Fruit fly (Drosophila melanogaster) whole organism, embryonic: ENCODE results near the gene CG7943.
A peak's percentile ranks its signal among the peaks of the same experiment; 100 is the strongest.

Experiments used
- Asciz ChIP-seq: fragments of 200-800 bp; sonication (Bioruptor generic); optimal IDR thresholded peaks from 2 replicates; lab custom pipeline; 2017; ENCODE audit warnings: missing biosample characterization, mild to moderate bottlenecking, missing genetic modification characterization, missing genetic modification reagents
- Atf6 ChIP-seq: fragments of 200-800 bp; sonication (Bioruptor generic); IDR thresholded peaks from 2 replicates; pipeline ENCODE4 v1.3.6; 2022; ENCODE audit warnings: missing biosample characterization, missing genetic modification characterization
- CG12104 ChIP-seq: fragments of 200-800 bp; sonication (Bioruptor generic); optimal IDR thresholded peaks from 3 replicates; lab custom pipeline; 2016; ENCODE audit warnings: missing biosample characterization, missing genetic modification characterization
- CG14441 ChIP-seq: fragments of 200-800 bp; sonication (Bioruptor generic); IDR thresholded peaks from 2 replicates; pipeline ENCODE4 v1.3.6; 2022; ENCODE audit warnings: missing biosample characterization, missing genetic modification characterization
- CG15073 ChIP-seq: fragments of 200-800 bp; sonication (Bioruptor generic); optimal IDR thresholded peaks from 2 replicates; lab custom pipeline; 2016; ENCODE audit warnings: missing biosample characterization, missing genetic modification characterization
- CG15601 ChIP-seq: fragments of 200-800 bp; sonication (Bioruptor generic); optimal IDR thresholded peaks from 3 replicates; lab custom pipeline; 2019; ENCODE audit warnings: missing biosample characterization, mild to moderate bottlenecking, missing genetic modification characterization, moderate library complexity
- CG1602 ChIP-seq: fragments of 200-800 bp; sonication (Bioruptor generic); optimal IDR thresholded peaks from 3 replicates; lab custom pipeline; 2016; ENCODE audit warnings: missing biosample characterization, missing genetic modification characterization
- CG17568 ChIP-seq: fragments of 200-800 bp; sonication (Bioruptor generic); optimal IDR thresholded peaks from 2 replicates; lab custom pipeline; 2018; ENCODE audit warnings: missing biosample characterization, mild to moderate bottlenecking, missing genetic modification characterization, moderate library complexity
- CG17829 ChIP-seq: fragments of 200-800 bp; optimal IDR thresholded peaks from 2 replicates; lab custom pipeline; 2019; ENCODE audit warnings: missing biosample characterization, mild to moderate bottlenecking, missing genetic modification characterization, moderate library complexity
- CG1832 ChIP-seq: fragments of 200-800 bp; sonication (Bioruptor generic); optimal IDR thresholded peaks from 2 replicates; lab custom pipeline; 2017; ENCODE audit warnings: missing biosample characterization, mild to moderate bottlenecking, missing genetic modification characterization, inconsistent platforms
- CG2129 ChIP-seq: fragments of 200-800 bp; sonication (Bioruptor generic); IDR thresholded peaks from 2 replicates; pipeline ENCODE4 v1.3.6; 2022; ENCODE audit warnings: missing biosample characterization, missing genetic modification characterization; ENCODE audit not compliant: partially characterized antibody
- CG30020 ChIP-seq: fragments of 200-800 bp; optimal IDR thresholded peaks from 2 replicates; lab custom pipeline; 2019; ENCODE audit warnings: missing biosample characterization, mild to moderate bottlenecking, missing genetic modification characterization, moderate library complexity
- CG30431 ChIP-seq: fragments of 200-800 bp; sonication (Bioruptor generic); optimal IDR thresholded peaks from 2 replicates; lab custom pipeline; 2017; ENCODE audit warnings: missing biosample characterization, missing genetic modification characterization
- CG31441 ChIP-seq: fragments of 200-800 bp; sonication (Bioruptor generic); IDR thresholded peaks from 2 replicates; pipeline ENCODE4 v1.3.6; 2022; ENCODE audit warnings: missing biosample characterization, missing genetic modification characterization
- CG42726 ChIP-seq: fragments of 200-800 bp; sonication (Bioruptor generic); IDR thresholded peaks from 2 replicates; pipeline ENCODE4 v1.3.6; 2022; ENCODE audit warnings: missing biosample characterization, missing genetic modification characterization; ENCODE audit not compliant: partially characterized antibody
- CG6765 ChIP-seq: fragments of 200-800 bp; sonication (Bioruptor generic); optimal IDR thresholded peaks from 3 replicates; lab custom pipeline; 2017; ENCODE audit warnings: missing biosample characterization, mild to moderate bottlenecking, missing genetic modification characterization
- CG8290 ChIP-seq, 3 experiments: fragments of 200-800 bp; sonication (Bioruptor generic); optimal IDR thresholded peaks; 2 replicates each; lab custom pipeline; 2016 to 2019; ENCODE audit warnings: missing biosample characterization in 3 of 3, missing genetic modification characterization in 3 of 3, mild to moderate bottlenecking in 2 of 3, moderate library complexity in 1 of 3
- CG9727 ChIP-seq: fragments of 200-800 bp; sonication (Bioruptor generic); optimal IDR thresholded peaks from 3 replicates; lab custom pipeline; 2017; ENCODE audit warnings: missing biosample characterization, mild to moderate bottlenecking, missing genetic modification characterization
- D19B ChIP-seq: fragments of 200-800 bp; sonication (Bioruptor generic); optimal IDR thresholded peaks from 2 replicates; lab custom pipeline; 2017; ENCODE audit warnings: missing biosample characterization, mild to moderate bottlenecking, missing genetic modification characterization
- Dref ChIP-seq: fragments of 200-800 bp; sonication (Bioruptor generic); IDR thresholded peaks from 2 replicates; pipeline ENCODE4 v1.3.6; 2022; ENCODE audit warnings: missing biosample characterization, missing genetic modification characterization
- Elba2 ChIP-seq: fragments of 200-800 bp; sonication (Bioruptor generic); optimal IDR thresholded peaks from 3 replicates; lab custom pipeline; 2016; ENCODE audit warnings: missing biosample characterization, missing genetic modification characterization
- Ets65A ChIP-seq: fragments of 200-800 bp; sonication (Bioruptor generic); peaks from one replicate; lab custom pipeline; 2016; ENCODE audit warnings: missing biosample characterization, missing genetic modification characterization
- Ets97D ChIP-seq: fragments of 200-800 bp; sonication (Bioruptor generic); optimal IDR thresholded peaks from 3 replicates; lab custom pipeline; 2016; ENCODE audit warnings: missing biosample characterization, missing genetic modification characterization
- Fer3 ChIP-seq: fragments of 200-800 bp; sonication (Bioruptor generic); optimal IDR thresholded peaks from 2 replicates; lab custom pipeline; 2018; ENCODE audit warnings: missing biosample characterization, mild to moderate bottlenecking, missing genetic modification characterization, moderate library complexity
- H15 ChIP-seq: fragments of 200-800 bp; sonication (Bioruptor generic); IDR thresholded peaks from 3 replicates; pipeline ENCODE4 v1.3.6; 2022; ENCODE audit warnings: missing biosample characterization, missing genetic modification characterization
- H2.0 ChIP-seq: fragments of 200-800 bp; sonication (Bioruptor generic); IDR thresholded peaks from 2 replicates; pipeline ENCODE4 v1.3.6; 2022; ENCODE audit warnings: missing biosample characterization, missing genetic modification characterization
- Kr ChIP-seq: fragments of 200-800 bp; sonication (Bioruptor generic); optimal IDR thresholded peaks from 2 replicates; lab custom pipeline; 2017; ENCODE audit warnings: missing biosample characterization, mild to moderate bottlenecking, missing genetic modification characterization
- Lim3 ChIP-seq: fragments of 200-800 bp; sonication (Bioruptor generic); IDR thresholded peaks from 2 replicates; pipeline ENCODE4 v1.3.6; 2022; ENCODE audit warnings: missing biosample characterization, missing genetic modification characterization
- Mrtf ChIP-seq: fragments of 200-800 bp; sonication (Bioruptor generic); IDR thresholded peaks from 3 replicates; pipeline ENCODE4 v1.3.6; 2022; ENCODE audit warnings: missing biosample characterization, missing genetic modification characterization
- Opbp ChIP-seq: fragments of 200-800 bp; sonication (Bioruptor generic); IDR thresholded peaks from 3 replicates; pipeline ENCODE4 v1.3.6; 2022; ENCODE audit warnings: missing biosample characterization, missing genetic modification characterization; ENCODE audit not compliant: partially characterized antibody
- PHDP ChIP-seq: fragments of 200-800 bp; sonication (Bioruptor generic); optimal IDR thresholded peaks from 3 replicates; lab custom pipeline; 2018; ENCODE audit warnings: missing biosample characterization, mild to moderate bottlenecking, missing genetic modification characterization, moderate library complexity
- Six4 ChIP-seq: fragments of 200-800 bp; sonication (Bioruptor generic); optimal IDR thresholded peaks from 2 replicates; lab custom pipeline; 2016; ENCODE audit warnings: missing biosample characterization, missing genetic modification characterization
- ap ChIP-seq: fragments of 200-800 bp; sonication (Bioruptor generic); IDR thresholded peaks from 2 replicates; pipeline ENCODE4 v1.3.6; 2022; ENCODE audit warnings: missing biosample characterization, missing genetic modification characterization
- ara ChIP-seq: fragments of 200-800 bp; sonication (Bioruptor generic); IDR thresholded peaks from 2 replicates; pipeline ENCODE4 v1.3.6; 2022; ENCODE audit warnings: missing biosample characterization, missing genetic modification characterization
- bbx ChIP-seq: fragments of 200-800 bp; sonication (Bioruptor generic); IDR thresholded peaks from 2 replicates; pipeline ENCODE4 v1.3.6; 2022; ENCODE audit warnings: missing biosample characterization, missing genetic modification characterization; ENCODE audit not compliant: partially characterized antibody
- bigmax ChIP-seq: fragments of 200-800 bp; sonication (Bioruptor generic); optimal IDR thresholded peaks from 2 replicates; lab custom pipeline; 2018; ENCODE audit warnings: missing biosample characterization, mild to moderate bottlenecking, missing genetic modification characterization
- cwo ChIP-seq: fragments of 200-800 bp; sonication (Bioruptor generic); optimal IDR thresholded peaks from 3 replicates; lab custom pipeline; 2017; ENCODE audit warnings: missing biosample characterization, missing genetic modification characterization, mild to moderate bottlenecking, moderate library complexity, missing genetic modification reagents
- fd3F ChIP-seq: fragments of 200-800 bp; sonication (Bioruptor generic); optimal IDR thresholded peaks from 2 replicates; lab custom pipeline; 2018; ENCODE audit warnings: missing biosample characterization, mild to moderate bottlenecking, missing genetic modification characterization, moderate library complexity
- odd ChIP-seq: fragments of 200-800 bp; sonication (Bioruptor generic); optimal IDR thresholded peaks from 2 replicates; lab custom pipeline; 2017; ENCODE audit warnings: missing biosample characterization, mild to moderate bottlenecking, missing genetic modification characterization
- onecut ChIP-seq: fragments of 200-800 bp; sonication (Bioruptor generic); IDR thresholded peaks from 2 replicates; pipeline ENCODE4 v1.3.6; 2022; ENCODE audit warnings: missing biosample characterization, missing genetic modification characterization
- pho ChIP-seq: fragments of 200-800 bp; sonication (Bioruptor generic); optimal IDR thresholded peaks from 2 replicates; lab custom pipeline; 2016; ENCODE audit warnings: missing biosample characterization, missing genetic modification characterization
- salm ChIP-seq: fragments of 200-800 bp; sonication (Bioruptor generic); optimal IDR thresholded peaks from 2 replicates; lab custom pipeline; 2018; ENCODE audit warnings: missing biosample characterization, mild to moderate bottlenecking, missing genetic modification characterization
- schlank ChIP-seq: fragments of 200-800 bp; sonication (Bioruptor generic); optimal IDR thresholded peaks from 2 replicates; lab custom pipeline; 2018; ENCODE audit warnings: missing biosample characterization, mild to moderate bottlenecking, missing genetic modification characterization
- sr ChIP-seq: fragments of 200-800 bp; sonication (Bioruptor generic); IDR thresholded peaks from 3 replicates; pipeline ENCODE4 v1.3.6; 2022; ENCODE audit warnings: missing biosample characterization, missing genetic modification characterization
- tap ChIP-seq: fragments of 200-800 bp; optimal IDR thresholded peaks from 3 replicates; lab custom pipeline; 2019; ENCODE audit warnings: missing biosample characterization, mild to moderate bottlenecking, missing genetic modification characterization, moderate library complexity
- tin ChIP-seq: fragments of 200-800 bp; sonication (Bioruptor generic); optimal IDR thresholded peaks from 3 replicates; lab custom pipeline; 2016; ENCODE audit warnings: missing biosample characterization, missing genetic modification characterization
- tx ChIP-seq: fragments of 200-800 bp; sonication (Bioruptor generic); optimal IDR thresholded peaks from 2 replicates; lab custom pipeline; 2016; ENCODE audit warnings: missing biosample characterization, missing genetic modification characterization
- zen ChIP-seq: fragments of 200-800 bp; sonication (Bioruptor generic); optimal IDR thresholded peaks from 3 replicates; lab custom pipeline; 2018; ENCODE audit warnings: missing biosample characterization, mild to moderate bottlenecking, missing genetic modification characterization, moderate library complexity

CG7943 gene

DNA sequence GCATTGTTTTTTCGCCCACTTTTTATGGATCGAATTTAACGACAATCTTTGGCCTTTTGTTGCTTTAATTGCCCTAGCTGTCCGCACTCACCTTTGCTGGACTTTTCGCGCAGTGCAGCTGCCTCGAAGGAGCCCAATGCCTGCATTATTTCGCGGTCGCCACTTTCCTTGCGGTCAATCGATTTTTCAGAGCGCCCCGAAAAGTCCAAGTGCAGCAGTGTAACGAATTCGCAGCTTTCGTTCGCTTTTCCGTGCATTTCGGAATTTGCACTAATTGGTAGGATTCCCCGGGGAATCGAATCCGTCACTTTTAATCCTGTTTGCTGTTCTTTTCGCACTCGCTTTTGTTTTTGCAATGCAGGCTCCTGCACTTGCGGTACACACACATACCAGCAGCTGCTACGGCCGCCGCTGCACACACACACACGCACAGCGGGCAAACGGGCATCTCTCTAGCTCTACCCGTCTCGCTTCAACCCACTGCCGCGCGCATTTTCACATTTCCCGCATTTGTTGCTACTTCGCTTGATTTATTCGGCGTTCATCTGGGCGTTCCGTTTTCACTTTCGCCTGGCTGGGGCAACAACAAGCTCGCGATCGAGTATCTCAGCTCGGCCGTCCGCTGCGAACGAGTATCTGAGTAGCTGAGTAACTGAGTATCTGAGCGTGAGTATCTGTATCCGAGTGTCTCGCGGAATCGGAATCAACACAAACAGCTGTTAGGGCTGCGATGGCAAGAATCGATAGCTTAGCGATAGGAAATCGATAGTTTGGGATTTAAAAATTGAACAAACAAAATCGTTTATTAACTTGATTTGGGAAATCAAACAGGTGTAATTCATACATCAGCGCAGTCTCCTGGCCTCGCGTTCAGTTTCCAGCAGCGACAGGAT is 24.5 kb upstream of the CG7943 start, which contains the start of gene Mgat2 (continued):
- TF ChIP-seq CG14441 (GFP tag; lab: Robert Waterston, UW): no peak
- no peak for TF ChIP-seq CG12104 (GFP tag; lab: Kevin White, UChicago)
- TF ChIP-seq D19B (GFP tag; lab: Kevin White, UChicago): no peak
- TF ChIP-seq CG30431 (GFP tag; lab: Kevin White, UChicago): no peak
- TF ChIP-seq pho (GFP tag; lab: Kevin White, UChicago): no peak
- TF ChIP-seq sr (GFP tag; lab: Robert Waterston, UW): 0 out of 3 replicates have a peak, but pooled peaks have one; percentile 35
- peak; percentile 22; the same call in 1 of the 2 replicates for TF ChIP-seq CG42726 (GFP tag; lab: Robert Waterston, UW)
- peak; percentile 15 for TF ChIP-seq Fer3 (tag; lab: Kevin White, UChicago)
- no peak for TF ChIP-seq Kr (GFP tag; lab: Kevin White, UChicago)
- TF ChIP-seq Ets65A (GFP tag; lab: Kevin White, UChicago): peak; percentile 87
- TF ChIP-seq onecut (GFP tag; lab: Robert Waterston, UW): peak; percentile 94
- TF ChIP-seq CG2129 (GFP tag; lab: Robert Waterston, UW): peak; percentile 80
- no peak for TF ChIP-seq tin
- TF ChIP-seq Six4: no peak
- no peak for TF ChIP-seq ap
- TF ChIP-seq Elba2 (GFP tag; lab: Kevin White, UChicago): no peak
- no peak for TF ChIP-seq cwo (GFP tag; lab: Kevin White, UChicago)
- no peak for TF ChIP-seq Lim3 (GFP tag; lab: Robert Waterston, UW)
- peak; percentile 15 for TF ChIP-seq bigmax (GFP tag; lab: Kevin White, UChicago)
- 0 out of 2 replicates have a peak, but pooled peaks have one; percentile 29 for TF ChIP-seq ara (GFP tag; lab: Robert Waterston, UW)
- TF ChIP-seq Mrtf (GFP tag; lab: Robert Waterston, UW): no peak
- no peak for TF ChIP-seq CG30020 (tag; lab: Kevin White, UChicago)
- peak; percentile 69 for TF ChIP-seq odd (GFP tag; lab: Kevin White, UChicago)
- TF ChIP-seq CG8290 (GFP tag; optimal IDR thresholded peaks at IDR 0.05; lab: Kevin White, UChicago): no peak
- TF ChIP-seq CG8290 (tag; optimal IDR thresholded peaks at IDR 0.05; lab: Kevin White, UChicago): peak in 1 of 2 experiments; percentile 73
- no peak for TF ChIP-seq Ets97D (GFP tag; lab: Kevin White, UChicago)
- TF ChIP-seq Atf6 (GFP tag; lab: Robert Waterston, UW): peak; percentile 55; the same call in 1 of the 2 replicates
- peak; percentile 48; the same call in 1 of the 2 replicates for TF ChIP-seq CG31441 (GFP tag; lab: Robert Waterston, UW)
- peak; percentile 77 for TF ChIP-seq Dref
- TF ChIP-seq PHDP: no peak
- no peak for TF ChIP-seq tx
- TF ChIP-seq H15 (GFP tag; lab: Robert Waterston, UW): no peak
- TF ChIP-seq CG1832 (GFP tag; lab: Kevin White, UChicago): peak; percentile 76
- TF ChIP-seq Asciz (GFP tag; lab: Kevin White, UChicago): no peak
- TF ChIP-seq CG1602: no peak
- TF ChIP-seq CG17568 (GFP tag; lab: Kevin White, UChicago): no peak
- no peak for TF ChIP-seq CG15073 (GFP tag; lab: Kevin White, UChicago)
- no peak for TF ChIP-seq schlank (tag; lab: Kevin White, UChicago)
- peak; percentile 28 for TF ChIP-seq CG6765 (GFP tag; lab: Kevin White, UChicago)
- no peak for TF ChIP-seq fd3F (GFP tag; lab: Kevin White, UChicago)
- TF ChIP-seq bbx (GFP tag; lab: Robert Waterston, UW): peak; percentile 86
- peak; percentile 38 for TF ChIP-seq CG9727 (GFP tag; lab: Kevin White, UChicago)
- peak; percentile 81 for TF ChIP-seq Opbp (GFP tag; lab: Robert Waterston, UW)
- no peak for TF ChIP-seq zen
- peak; percentile 71 for TF ChIP-seq CG15601 (tag; lab: Kevin White, UChicago)
- peak; percentile 65 for TF ChIP-seq tap
- TF ChIP-seq CG17829: peak; percentile 71
- peak; percentile 49 for TF ChIP-seq salm (tag; lab: Kevin White, UChicago)
- no peak for TF ChIP-seq H2.0 (GFP tag; lab: Robert Waterston, UW)
